Worm (Caenorhabditis elegans) whole organism, L2 larva: ENCODE measurements around the gene cytb-5.1.

Source experiments
- ZK546.5 ChIP-seq: sonication (generic microtip); optimal IDR thresholded peaks from 2 replicates; lab custom pipeline; 2017; ENCODE audit warnings: missing biosample characterization, missing genetic modification characterization
- mab-5 ChIP-seq: fragments of 150-350 bp; optimal IDR thresholded peaks from 2 replicates; lab custom pipeline; 2014; ENCODE audit warnings: missing biosample characterization, missing genetic modification characterization
- nhr-11 ChIP-seq: fragments of 150-350 bp; optimal IDR thresholded peaks from 2 replicates; lab custom pipeline; 2014; ENCODE audit warnings: missing biosample characterization, missing genetic modification characterization
- snpc-4 ChIP-seq: fragments of 150-350 bp; optimal IDR thresholded peaks from 2 replicates; lab custom pipeline; 2014; ENCODE audit warnings: missing biosample characterization, missing genetic modification characterization
- ztf-11 ChIP-seq: sonication (generic microtip); optimal IDR thresholded peaks from 2 replicates; lab custom pipeline; 2017; ENCODE audit warnings: missing biosample characterization, missing genetic modification characterization

DNA sequence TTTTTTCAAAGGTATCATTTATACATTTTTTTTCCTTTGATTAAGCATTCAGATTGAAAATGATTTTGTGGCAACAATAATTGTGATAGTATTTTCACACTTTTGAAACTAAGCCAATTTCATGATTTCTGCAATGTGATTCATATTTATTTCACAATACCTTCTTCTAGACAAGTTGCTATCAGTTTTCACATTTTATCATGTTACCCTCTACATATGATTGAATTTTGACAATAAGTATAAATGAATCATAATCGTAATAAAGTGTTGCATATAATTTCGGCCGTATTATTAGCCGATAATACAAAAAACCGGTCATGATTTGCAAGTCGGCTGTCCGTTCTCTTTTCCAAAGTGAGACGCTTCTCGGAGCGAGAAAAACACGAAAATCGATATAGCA is 42.3 kb upstream of the cytb-5.1 start:
- TF ChIP-seq mab-5 (tag; lab: Kevin White, UChicago) (no peak), ZK546.5 (tag; lab: Kevin White, UChicago) (no peak), ztf-11 (no peak), nhr-11 (no peak), snpc-4 (no peak)
